Fruit fly (Drosophila melanogaster): ENCODE data around the gene per.

per gene

DNA sequence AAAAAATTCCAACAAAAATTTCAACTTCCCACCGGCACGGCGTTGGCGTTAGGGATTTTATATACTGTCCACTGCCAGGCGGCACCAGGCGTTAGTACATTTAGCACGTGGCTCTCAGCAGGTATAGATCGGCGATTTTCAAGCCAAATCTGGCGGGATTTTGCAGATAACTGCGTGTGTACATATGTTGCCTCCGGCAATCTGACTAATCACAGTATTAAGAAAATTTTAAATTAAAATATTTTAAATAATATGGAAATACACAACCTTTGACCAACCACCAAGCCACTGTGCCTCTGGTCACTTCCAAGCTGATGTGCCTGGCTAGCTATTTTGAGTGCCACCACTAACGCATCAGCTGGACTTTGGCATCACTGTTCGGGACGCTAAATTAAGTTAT lies 46.7 kb downstream of the per start, which contains the start of the genes ttm50 and CG2712 (continued):
- TF ChIP-seq cg (GFP tag; optimal IDR thresholded peaks at IDR 0.05), result no peak
- no peak for TF ChIP-seq MESR4 (GFP tag; optimal IDR thresholded peaks at IDR 0.05)
- peak; percentile 49 for TF ChIP-seq az2 (GFP tag; optimal IDR thresholded peaks at IDR 0.05)
- TF ChIP-seq yki (optimal IDR thresholded peaks at IDR 0.05), result no peak
- TF ChIP-seq lmd (GFP tag; IDR thresholded peaks at IDR 0.05), result peak; percentile 58; the same call in 1 of the 2 replicates
- TF ChIP-seq CG8290 (GFP tag; optimal IDR thresholded peaks at IDR 0.05), result no peak
- TF ChIP-seq CG8290 (tag; optimal IDR thresholded peaks at IDR 0.05), result peak in 1 of 2 experiments; percentile 32
- TF ChIP-seq Dip3 (GFP tag; optimal IDR thresholded peaks at IDR 0.05), result no peak
- TF ChIP-seq CG5245 (GFP tag; optimal IDR thresholded peaks at IDR 0.05), result no peak
- TF ChIP-seq Hr39 (optimal IDR thresholded peaks at IDR 0.05), result no peak
- no peak for TF ChIP-seq CG6791 (GFP tag; IDR thresholded peaks at IDR 0.05; ENCODE audit: partially characterized antibody)
- TF ChIP-seq CG11696 (GFP tag; IDR thresholded peaks at IDR 0.05), result no peak
- TF ChIP-seq Ptx1 (GFP tag; IDR thresholded peaks at IDR 0.05), result peak; percentile 71
- peak; percentile 63 for TF ChIP-seq Dek (tag; optimal IDR thresholded peaks at IDR 0.05)
- no peak for TF ChIP-seq CG10209 (GFP tag; optimal IDR thresholded peaks at IDR 0.05)
- TF ChIP-seq tio (GFP tag; optimal IDR thresholded peaks at IDR 0.05), result no peak
- peak; percentile 22 for TF ChIP-seq CG10654 (GFP tag; optimal IDR thresholded peaks at IDR 0.05)
- TF ChIP-seq CG34422 (GFP tag; IDR thresholded peaks at IDR 0.05), result no peak
- TF ChIP-seq B-H2 (GFP tag; optimal IDR thresholded peaks at IDR 0.05), result no peak
- no peak for TF ChIP-seq seq (GFP tag; IDR thresholded peaks at IDR 0.05)
- TF ChIP-seq CG17612 (GFP tag; IDR thresholded peaks at IDR 0.05), result no peak
- TF ChIP-seq CG18476 (GFP tag; optimal IDR thresholded peaks at IDR 0.05), result peak; percentile 35
- TF ChIP-seq fd102C (GFP tag; optimal IDR thresholded peaks at IDR 0.05), result no peak
- TF ChIP-seq CG10267 (tag; optimal IDR thresholded peaks at IDR 0.05), result peak; percentile 59
- TF ChIP-seq Nf-YC (tag; optimal IDR thresholded peaks at IDR 0.05), result peak; percentile 65
- no peak for TF ChIP-seq CG1024 (GFP tag; IDR thresholded peaks at IDR 0.05)
- TF ChIP-seq Lim3 (GFP tag; IDR thresholded peaks at IDR 0.05), result no peak
- TF ChIP-seq CG12391 (tag; optimal IDR thresholded peaks at IDR 0.05), result peak; percentile 71
- TF ChIP-seq exex (tag; optimal IDR thresholded peaks at IDR 0.05), result no peak
- peak; percentile 33 for TF ChIP-seq fd96Cb (tag; optimal IDR thresholded peaks at IDR 0.05)
- TF ChIP-seq CG9609 (GFP tag; optimal IDR thresholded peaks at IDR 0.05), result no peak
- no peak for TF ChIP-seq lab (GFP tag; optimal IDR thresholded peaks at IDR 0.05)
- TF ChIP-seq CG33213 (GFP tag; optimal IDR thresholded peaks at IDR 0.05), result no peak
- no peak for TF ChIP-seq fru (optimal IDR thresholded peaks at IDR 0.05)
- TF ChIP-seq CkIIα-i1 (GFP tag; IDR thresholded peaks at IDR 0.05), result no peak
- no peak for TF ChIP-seq tx (GFP tag; optimal IDR thresholded peaks at IDR 0.05)
- TF ChIP-seq Ada2b (GFP tag; IDR thresholded peaks at IDR 0.05), result no peak
- peak; percentile 52 for TF ChIP-seq Chrac-16 (GFP tag; optimal IDR thresholded peaks at IDR 0.05)
- no peak for TF ChIP-seq CG4730 (GFP tag; IDR thresholded peaks at IDR 0.05)
- TF ChIP-seq Deaf1 (tag; optimal IDR thresholded peaks at IDR 0.05), result no peak
- no peak for TF ChIP-seq CG13123 (GFP tag; optimal IDR thresholded peaks at IDR 0.05)
- no peak for TF ChIP-seq Jarid2 (GFP tag; optimal IDR thresholded peaks at IDR 0.05)
- no peak for TF ChIP-seq abd-A (tag; optimal IDR thresholded peaks at IDR 0.05)
- TF ChIP-seq Rfx (GFP tag; IDR thresholded peaks at IDR 0.05), result peak; percentile 71
- no peak for TF ChIP-seq CG31441 (GFP tag; IDR thresholded peaks at IDR 0.05)
- TF ChIP-seq CG4282 (GFP tag; optimal IDR thresholded peaks at IDR 0.05), result no peak
- TF ChIP-seq CG15479 (GFP tag; optimal IDR thresholded peaks at IDR 0.05), result no peak
- no peak for TF ChIP-seq Dip2 (GFP tag; IDR thresholded peaks at IDR 0.05)
- no peak for TF ChIP-seq CG42726 (GFP tag; IDR thresholded peaks at IDR 0.05; ENCODE audit: partially characterized antibody)
- TF ChIP-seq CG8944 (GFP tag; optimal IDR thresholded peaks at IDR 0.05), result no peak
- peak; percentile 47; the same call in 2 of the 3 replicates for TF ChIP-seq croc (GFP tag; conservative IDR thresholded peaks at IDR 0.05)
- TF ChIP-seq Atf6 (GFP tag; IDR thresholded peaks at IDR 0.05), result no peak
- TF ChIP-seq CG1603 (tag; optimal IDR thresholded peaks at IDR 0.05), result no peak
- TF ChIP-seq jigr1 (GFP tag; IDR thresholded peaks at IDR 0.05), result no peak

All from whole organism, embryonic.